Fruit fly (Drosophila melanogaster) whole organism, wandering third instar larva: Measurements from ENCODE around the gene CG14445.

ENCODE experiments used
- Abd-B ChIP-seq: fragments of >200 bp; optimal IDR thresholded peaks from 2 replicates; lab custom pipeline; 2017; ENCODE audit warnings: missing biosample characterization, missing genetic modification characterization
- CG32264 ChIP-seq: fragments of 200-800 bp; sonication (Bioruptor generic); optimal IDR thresholded peaks from 2 replicates; lab custom pipeline; 2016; ENCODE audit warnings: missing biosample characterization, missing genetic modification characterization
- CG9705 ChIP-seq: fragments of 200-800 bp; sonication (Bioruptor generic); optimal IDR thresholded peaks from 2 replicates; lab custom pipeline; 2018; ENCODE audit warnings: missing biosample characterization, mild to moderate bottlenecking, missing genetic modification characterization
- CrebA ChIP-seq: fragments of 200-800 bp; sonication (Bioruptor generic); optimal IDR thresholded peaks from 2 replicates; lab custom pipeline; 2016; ENCODE audit warnings: missing biosample characterization, mild to moderate bottlenecking, missing genetic modification characterization, borderline replicate concordance
- Dfd ChIP-seq: fragments of >200 bp; optimal IDR thresholded peaks from 2 replicates; lab custom pipeline; 2017; ENCODE audit warnings: missing biosample characterization, missing genetic modification characterization
- Dif ChIP-seq: fragments of 200-275, 200-300 bp; sonication (Bioruptor generic); optimal IDR thresholded peaks from 2 replicates; lab custom pipeline; 2018; ENCODE audit warnings: missing biosample characterization, missing genetic modification characterization; ENCODE audit not compliant: partially characterized antibody
- GATAd ChIP-seq: sonication (Bioruptor generic); optimal IDR thresholded peaks from 2 replicates; lab custom pipeline; 2016; ENCODE audit warnings: missing biosample characterization, missing genetic modification characterization
- HLH106 ChIP-seq: fragments of 200-800 bp; optimal IDR thresholded peaks from 3 replicates; lab custom pipeline; 2019; ENCODE audit warnings: missing biosample characterization, mild to moderate bottlenecking, missing genetic modification characterization, moderate library complexity
- Hnf4 ChIP-seq: fragments of 200-800 bp; sonication (Bioruptor generic); optimal IDR thresholded peaks from 2 replicates; lab custom pipeline; 2016; ENCODE audit warnings: missing biosample characterization, mild to moderate bottlenecking, missing genetic modification characterization
- Hr78 ChIP-seq: fragments of >200 bp; optimal IDR thresholded peaks from 2 replicates; lab custom pipeline; 2017; ENCODE audit warnings: missing biosample characterization, missing genetic modification characterization
- Hr83 ChIP-seq: fragments of 200-300 bp; sonication (Bioruptor generic); optimal IDR thresholded peaks from 2 replicates; lab custom pipeline; 2016; ENCODE audit warnings: missing biosample characterization, mild to moderate bottlenecking, missing genetic modification characterization, moderate library complexity; ENCODE audit not compliant: poor library complexity, severe bottlenecking
- Jra ChIP-seq: sonication (Bioruptor generic); optimal IDR thresholded peaks from 2 replicates; lab custom pipeline; 2016; ENCODE audit warnings: missing biosample characterization, missing genetic modification characterization
- Mio ChIP-seq: sonication (Bioruptor generic); optimal IDR thresholded peaks from 2 replicates; lab custom pipeline; 2016; ENCODE audit warnings: missing biosample characterization, missing genetic modification characterization
- Myc ChIP-seq: fragments of >200 bp; optimal IDR thresholded peaks from 2 replicates; lab custom pipeline; 2017
- N ChIP-seq: fragments of >200 bp; optimal IDR thresholded peaks from 2 replicates; lab custom pipeline; 2018; ENCODE audit warnings: missing biosample characterization, missing external identifiers, missing genetic modification characterization
- OdsH ChIP-seq: fragments of 200-800 bp; sonication (Bioruptor generic); optimal IDR thresholded peaks from 2 replicates; lab custom pipeline; 2016; ENCODE audit warnings: missing biosample characterization, mild to moderate bottlenecking, missing genetic modification characterization
- Rel ChIP-seq, 2 experiments: fragments of 200-800 bp; sonication (Bioruptor generic) in 1 of 2; optimal IDR thresholded peaks; 2 replicates in 1 of 2; 3 replicates in 1 of 2; lab custom pipeline; 2016 to 2019; ENCODE audit warnings: mild to moderate bottlenecking in 2 of 2, missing biosample characterization in 2 of 2, missing genetic modification characterization in 2 of 2, moderate library complexity in 1 of 2
- Sp1 ChIP-seq: fragments of 200-800 bp; sonication (Bioruptor generic); optimal IDR thresholded peaks from 3 replicates; lab custom pipeline; 2019; ENCODE audit warnings: missing biosample characterization, mild to moderate bottlenecking, missing genetic modification characterization, moderate library complexity
- Vsx2 ChIP-seq: fragments of 200-300, 225-300 bp; sonication (Bioruptor generic); optimal IDR thresholded peaks from 2 replicates; lab custom pipeline; 2018; ENCODE audit warnings: missing biosample characterization, missing genetic modification characterization; ENCODE audit not compliant: partially characterized antibody
- br ChIP-seq: fragments of 200-800 bp; sonication (Bioruptor generic); optimal IDR thresholded peaks from 2 replicates; lab custom pipeline; 2016; ENCODE audit warnings: missing biosample characterization, missing genetic modification characterization
- brk ChIP-seq: fragments of 200-800 bp; sonication (Bioruptor generic); optimal IDR thresholded peaks from 2 replicates; lab custom pipeline; 2016; ENCODE audit warnings: missing biosample characterization, mild to moderate bottlenecking, missing genetic modification characterization
- dl ChIP-seq, 2 experiments: fragments of 175-275, 200-275 bp in 1 of 2; fragments of 200-275 bp in 1 of 2; sonication (Bioruptor generic); optimal IDR thresholded peaks; lab custom pipeline; 2018; ENCODE audit warnings: mild to moderate bottlenecking in 2 of 2, missing biosample characterization in 2 of 2, missing genetic modification characterization in 2 of 2, moderate library complexity in 2 of 2; ENCODE audit not compliant: partially characterized antibody in 2 of 2, insufficient read depth in 1 of 2
- dmrt93B ChIP-seq: fragments of 200-800 bp; sonication (Bioruptor generic); optimal IDR thresholded peaks from 2 replicates; lab custom pipeline; 2018; ENCODE audit warnings: missing biosample characterization, mild to moderate bottlenecking, missing genetic modification characterization
- dsf ChIP-seq: sonication (Bioruptor generic); optimal IDR thresholded peaks from 2 replicates; lab custom pipeline; 2016; ENCODE audit warnings: missing biosample characterization, missing genetic modification characterization, borderline replicate concordance
- ey ChIP-seq: fragments of 200-800 bp; sonication (Bioruptor generic); optimal IDR thresholded peaks from 2 replicates; lab custom pipeline; 2016; ENCODE audit warnings: missing biosample characterization, missing genetic modification characterization
- foxo ChIP-seq, 2 experiments: fragments of 200-800 bp; sonication (Bioruptor generic); optimal IDR thresholded peaks; 2 replicates in 1 of 2; 3 replicates in 1 of 2; lab custom pipeline; 2016 to 2017; ENCODE audit warnings: missing biosample characterization in 2 of 2, missing genetic modification characterization in 2 of 2
- fru ChIP-seq: fragments of 200-800 bp; sonication (Bioruptor generic); optimal IDR thresholded peaks from 3 replicates; lab custom pipeline; 2016; ENCODE audit warnings: missing biosample characterization, mild to moderate bottlenecking, missing genetic modification characterization
- h ChIP-seq: fragments of 200-800 bp; sonication (Bioruptor generic); optimal IDR thresholded peaks from 3 replicates; lab custom pipeline; 2016; ENCODE audit warnings: missing biosample characterization, mild to moderate bottlenecking, missing genetic modification characterization
- jim ChIP-seq: fragments of 175-275, 200-325 bp; sonication (Bioruptor generic); optimal IDR thresholded peaks from 2 replicates; lab custom pipeline; 2016; ENCODE audit warnings: missing biosample characterization, mild to moderate bottlenecking, missing genetic modification characterization
- lola ChIP-seq: fragments of >200 bp; optimal IDR thresholded peaks from 2 replicates; lab custom pipeline; 2017; ENCODE audit warnings: missing biosample characterization, missing genetic modification characterization
- pan ChIP-seq: fragments of >200 bp; optimal IDR thresholded peaks from 2 replicates; lab custom pipeline; 2017
- psq ChIP-seq: fragments of 200-800 bp; sonication (Bioruptor generic); optimal IDR thresholded peaks from 3 replicates; lab custom pipeline; 2017; ENCODE audit warnings: missing biosample characterization, mild to moderate bottlenecking, missing genetic modification characterization, moderate library complexity
- rgr ChIP-seq: fragments of 200-800 bp; sonication (Bioruptor generic); optimal IDR thresholded peaks from 3 replicates; lab custom pipeline; 2016; ENCODE audit warnings: missing biosample characterization, mild to moderate bottlenecking, missing genetic modification characterization
- sage ChIP-seq: fragments of 200-800 bp; sonication (Bioruptor generic); optimal IDR thresholded peaks from 2 replicates; lab custom pipeline; 2016; ENCODE audit warnings: missing biosample characterization, mild to moderate bottlenecking, missing genetic modification characterization
- sv ChIP-seq: fragments of 200-800 bp; sonication (Bioruptor generic); optimal IDR thresholded peaks from 3 replicates; lab custom pipeline; 2016; ENCODE audit warnings: missing biosample characterization, missing genetic modification characterization
- tai ChIP-seq: sonication (Bioruptor generic); optimal IDR thresholded peaks from 2 replicates; lab custom pipeline; 2016; ENCODE audit warnings: missing biosample characterization, missing genetic modification characterization
- usp ChIP-seq: fragments of >200 bp; optimal IDR thresholded peaks from 2 replicates; lab custom pipeline; 2017; ENCODE audit warnings: missing biosample characterization, missing genetic modification characterization
- woc ChIP-seq: sonication (Bioruptor generic); optimal IDR thresholded peaks from 2 replicates; lab custom pipeline; 2016; ENCODE audit warnings: missing biosample characterization, mild to moderate bottlenecking, missing genetic modification characterization

Gene CG14445

dm6 chrX:6279629-6280073 lies 42.5 kb downstream of the CG14445 start, which contains the start of gene Ubi-p5E:
Gene Ubi-p5E, minus strand, starts transcription at chrX:6279647.
- TF ChIP-seq CG32264 = no peak
- peak; percentile 46 for TF ChIP-seq Hr83 (GFP tag; lab: Kevin White, UChicago)

DNA sequence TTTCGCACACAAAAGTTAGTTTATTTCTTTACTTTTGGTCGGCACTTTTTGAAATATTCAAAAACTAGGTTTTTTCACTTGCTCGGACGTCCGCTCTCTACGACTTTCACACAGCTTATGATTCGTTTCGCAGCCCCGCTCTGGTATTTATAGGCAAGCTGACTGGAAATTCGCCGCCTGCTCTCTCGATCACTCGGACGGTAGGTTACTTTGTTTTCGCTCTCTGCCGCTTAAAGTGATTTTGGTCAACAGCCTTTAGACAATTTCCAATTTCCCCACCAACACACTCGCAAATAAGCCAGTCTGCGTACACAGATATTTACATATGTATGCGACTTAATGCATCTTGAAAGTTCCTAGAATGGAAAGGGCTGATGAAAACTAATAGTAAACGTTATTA lies 46.4 kb downstream of the CG14445 start, which contains the start of gene CG11700:
Gene CG11700, minus strand, starts transcription at position 106 of the 400 bp plus-strand sequence.
- TF ChIP-seq CG9705 (GFP tag; lab: Kevin White, UChicago) (no peak), Rel (GFP tag; optimal IDR thresholded peaks at IDR 0.05; lab: Kevin White, UChicago) (no peak), Rel (tag; optimal IDR thresholded peaks at IDR 0.05; lab: Kevin White, UChicago) (peak; percentile 43), tai (GFP tag; lab: Kevin White, UChicago) (no peak), Hr78 (GFP tag; lab: Kevin White, UChicago) (no peak)

dm6 chrX:6287842-6288241 lies 50.7 kb downstream of the CG14445 start, which contains the start of the genes Top3beta and wuho:
Gene Top3beta, minus strand, starts transcription at chrX:6287990.
Gene wuho, plus strand, starts transcription at chrX:6288100.
- TF ChIP-seq usp (GFP tag; lab: Kevin White, UChicago) = no peak
- TF ChIP-seq dl (GFP tag; optimal IDR thresholded peaks at IDR 0.05; lab: Kevin White, UChicago; ENCODE audit: insufficient read depth in 1 of 2, partially characterized antibody in 2 of 2) = no peak
- TF ChIP-seq foxo (GFP tag; optimal IDR thresholded peaks at IDR 0.05; lab: Kevin White, UChicago) = no peak
- TF ChIP-seq Abd-B (GFP tag; lab: Kevin White, UChicago) = no peak
- no peak for TF ChIP-seq CrebA
- peak; percentile 63 for TF ChIP-seq h (GFP tag; lab: Kevin White, UChicago)
- no peak for TF ChIP-seq fru (GFP tag; lab: Kevin White, UChicago)
- TF ChIP-seq Hr83 (GFP tag; lab: Kevin White, UChicago) = peak; percentile 1
- TF ChIP-seq woc (GFP tag; lab: Kevin White, UChicago) = no peak
- TF ChIP-seq ey (GFP tag; lab: Kevin White, UChicago) = peak; percentile 37
- peak; percentile 22 for TF ChIP-seq Dif (GFP tag; lab: Kevin White, UChicago)
- TF ChIP-seq Hnf4 (GFP tag; lab: Kevin White, UChicago) = no peak
- TF ChIP-seq Myc (lab: Kevin White, UChicago) = peak; percentile 24
- peak; percentile 29 for TF ChIP-seq OdsH (GFP tag; lab: Kevin White, UChicago)
- no peak for TF ChIP-seq jim (GFP tag; lab: Kevin White, UChicago)
- TF ChIP-seq dsf = no peak
- TF ChIP-seq sv (GFP tag; lab: Kevin White, UChicago) = peak; percentile 16
- TF ChIP-seq Vsx2 (GFP tag; lab: Kevin White, UChicago) = no peak
- no peak for TF ChIP-seq CG32264
- TF ChIP-seq rgr (GFP tag; lab: Kevin White, UChicago) = peak; percentile 68
- no peak for TF ChIP-seq pan
- no peak for TF ChIP-seq lola
- TF ChIP-seq psq (GFP tag; lab: Kevin White, UChicago) = peak; percentile 19
- no peak for TF ChIP-seq CG9705 (GFP tag; lab: Kevin White, UChicago)
- TF ChIP-seq Mio (GFP tag; lab: Kevin White, UChicago) = no peak
- TF ChIP-seq Hr78 (GFP tag; lab: Kevin White, UChicago) = no peak
- TF ChIP-seq sage (GFP tag; lab: Kevin White, UChicago) = no peak
- TF ChIP-seq tai (GFP tag; lab: Kevin White, UChicago) = no peak
- TF ChIP-seq GATAd (GFP tag; lab: Kevin White, UChicago) = no peak
- TF ChIP-seq HLH106 (tag; lab: Kevin White, UChicago) = peak; percentile 41
- no peak for TF ChIP-seq Rel (GFP tag; optimal IDR thresholded peaks at IDR 0.05; lab: Kevin White, UChicago)
- TF ChIP-seq Rel (tag; optimal IDR thresholded peaks at IDR 0.05; lab: Kevin White, UChicago) = peak; percentile 99
- no peak for TF ChIP-seq N (GFP tag; lab: Kevin White, UChicago)
- TF ChIP-seq brk (GFP tag; lab: Kevin White, UChicago) = no peak
- no peak for TF ChIP-seq br
- peak; percentile 44 for TF ChIP-seq Sp1 (GFP tag; lab: Kevin White, UChicago)
- TF ChIP-seq Jra (GFP tag; lab: Kevin White, UChicago) = no peak
- TF ChIP-seq dmrt93B (GFP tag; lab: Kevin White, UChicago) = no peak
- no peak for TF ChIP-seq Dfd (GFP tag; lab: Kevin White, UChicago)
- TF ChIP-seq, all 38 proteins: peak for 12
